Worm (Caenorhabditis elegans) whole organism, early embryonic: Measurements from ENCODE around the gene F09E5.7.

Experiments
- ama-1 ChIP-seq: fragments of 150-350 bp; optimal IDR thresholded peaks from 2 replicates; lab custom pipeline; 2014
- ceh-36 ChIP-seq: sonication (generic microtip); optimal IDR thresholded peaks from 2 replicates; lab custom pipeline; 2016; ENCODE audit warnings: missing genetic modification characterization, inconsistent platforms, missing compliant biosample characterization
- hmbx-1 ChIP-seq: sonication (generic microtip); optimal IDR thresholded peaks from 2 replicates; lab custom pipeline; 2016; ENCODE audit warnings: mild to moderate bottlenecking, missing genetic modification characterization, missing compliant biosample characterization
- pes-1 ChIP-seq: fragments of 200-800 bp; sonication (Bioruptor generic); IDR thresholded peaks from 2 replicates; pipeline ENCODE4 v1.3.6; 2022; ENCODE audit warnings: missing genetic modification reagents, missing genetic modification characterization, missing compliant biosample characterization

ce11 chrII:5309720-5310119 lies 42.2 kb upstream of the F09E5.7 start:
- TF ChIP-seq ama-1 (lab: Kevin White, UChicago) (no peak), ceh-36 (tag; lab: Kevin White, UChicago) (no peak), hmbx-1 (tag; lab: Kevin White, UChicago) (no peak), pes-1 (no peak)
